Worm (Caenorhabditis elegans) whole organism, L4 larva: Measurements from ENCODE around the gene T19C3.4.

ENCODE experiments used
- D1046.2 ChIP-seq: fragments of 200-800 bp; sonication (Bioruptor generic); IDR thresholded peaks from 2 replicates; pipeline ENCODE4 v1.3.6; 2022; ENCODE audit warnings: missing genetic modification characterization, missing compliant biosample characterization
- F44E2.7 ChIP-seq: fragments of 200-800 bp; sonication (Bioruptor generic); IDR thresholded peaks from 2 replicates; pipeline ENCODE4 v2.1.2; 2022; ENCODE audit warnings: missing genetic modification characterization, missing compliant biosample characterization
- R02D3.7 ChIP-seq: fragments of 150-350 bp; sonication (generic microtip); optimal IDR thresholded peaks from 3 replicates; lab custom pipeline; 2014; ENCODE audit warnings: missing biosample characterization, missing genetic modification characterization
- Y105C5A.15 ChIP-seq: fragments of 200-800 bp; sonication (Bioruptor generic); IDR thresholded peaks from 2 replicates; pipeline ENCODE4 v1.3.6; 2022; ENCODE audit warnings: missing genetic modification characterization, missing compliant biosample characterization
- Y75B8A.6 ChIP-seq: fragments of 200-800 bp; sonication (Bioruptor generic); IDR thresholded peaks from 2 replicates; pipeline ENCODE4 v1.3.6; 2022; ENCODE audit warnings: missing genetic modification reagents, missing genetic modification characterization, missing compliant biosample characterization
- ZK337.2 ChIP-seq: fragments of 200-800 bp; sonication (Bioruptor generic); IDR thresholded peaks from 2 replicates; pipeline ENCODE4 v1.3.6; 2022; ENCODE audit warnings: missing genetic modification reagents, missing genetic modification characterization, missing compliant biosample characterization
- aly-2 ChIP-seq: sonication (generic microtip); optimal IDR thresholded peaks from 2 replicates; lab custom pipeline; 2018; ENCODE audit warnings: missing biosample characterization, missing genetic modification characterization
- ama-1 ChIP-seq: fragments of 150-350 bp; optimal IDR thresholded peaks from 2 replicates; lab custom pipeline; 2014; ENCODE audit warnings: inconsistent platforms, mixed read lengths
- ceh-32 ChIP-seq: sonication (generic microtip); optimal IDR thresholded peaks from 2 replicates; lab custom pipeline; 2016; ENCODE audit warnings: mild to moderate bottlenecking, missing genetic modification characterization, missing compliant biosample characterization; ENCODE audit not compliant: poor library complexity
- ces-1 ChIP-seq: fragments of 150-350 bp; sonication (generic microtip); optimal IDR thresholded peaks from 4 replicates; lab custom pipeline; 2014; ENCODE audit warnings: missing biosample characterization, missing genetic modification reagents, missing genetic modification characterization
- ctbp-1 ChIP-seq: fragments of 200-800 bp; sonication (Bioruptor generic); IDR thresholded peaks from 2 replicates; pipeline ENCODE4 v1.3.6; 2022; ENCODE audit warnings: missing genetic modification reagents, missing genetic modification characterization, missing compliant biosample characterization
- daf-19 ChIP-seq: fragments of 200-800 bp; sonication (Bioruptor generic); conservative IDR thresholded peaks from 2 replicates; pipeline ENCODE4 v1.3.6; 2022; ENCODE audit warnings: missing genetic modification characterization, missing compliant biosample characterization
- dmd-6 ChIP-seq: fragments of 200-800 bp; sonication (Bioruptor generic); IDR thresholded peaks from 2 replicates; pipeline ENCODE4 v1.3.6; 2022; ENCODE audit warnings: missing genetic modification reagents, missing genetic modification characterization, missing compliant biosample characterization
- duxl-1 ChIP-seq: sonication (generic microtip); optimal IDR thresholded peaks from 2 replicates; lab custom pipeline; 2016; ENCODE audit warnings: mild to moderate bottlenecking, missing genetic modification characterization, moderate library complexity, missing compliant biosample characterization; ENCODE audit not compliant: poor library complexity
- dve-1 ChIP-seq: sonication (generic microtip); optimal IDR thresholded peaks from 2 replicates; lab custom pipeline; 2017; ENCODE audit warnings: antibody characterized with exemption, mild to moderate bottlenecking, missing genetic modification characterization, missing compliant biosample characterization; ENCODE audit not compliant: insufficient read depth
- egl-27 ChIP-seq: sonication (generic microtip); optimal IDR thresholded peaks from 3 replicates; lab custom pipeline; 2017; ENCODE audit warnings: missing biosample characterization, missing genetic modification reagents, missing genetic modification characterization
- fkh-10 ChIP-seq: fragments of 150-350 bp; optimal IDR thresholded peaks from 2 replicates; lab custom pipeline; 2014; ENCODE audit warnings: missing biosample characterization, missing genetic modification reagents, missing genetic modification characterization
- fos-1 ChIP-seq: fragments of 150-350 bp; optimal IDR thresholded peaks from 2 replicates; lab custom pipeline; 2014; ENCODE audit warnings: missing biosample characterization, missing genetic modification characterization
- gei-8 ChIP-seq: fragments of 200-800 bp; sonication (Bioruptor generic); optimal IDR thresholded peaks from 2 replicates; lab custom pipeline; 2018; ENCODE audit warnings: mild to moderate bottlenecking, missing genetic modification characterization, missing compliant biosample characterization
- hlh-30 ChIP-seq: sonication (generic microtip); optimal IDR thresholded peaks from 2 replicates; lab custom pipeline; 2017; ENCODE audit warnings: antibody characterized with exemption, mild to moderate bottlenecking, missing genetic modification characterization, missing compliant biosample characterization; ENCODE audit not compliant: insufficient read depth
- hmg-1.1 ChIP-seq: fragments of 200-800 bp; sonication (Bioruptor generic); IDR thresholded peaks from 2 replicates; pipeline ENCODE4 v1.3.6; 2022; ENCODE audit warnings: missing genetic modification reagents, missing genetic modification characterization, missing compliant biosample characterization
- jun-1 ChIP-seq: fragments of 150-350 bp; optimal IDR thresholded peaks from 2 replicates; lab custom pipeline; 2014; ENCODE audit warnings: missing biosample characterization, missing genetic modification reagents, missing genetic modification characterization
- lin-38 ChIP-seq: fragments of 200-800 bp; sonication (Bioruptor generic); IDR thresholded peaks from 2 replicates; pipeline ENCODE4 v1.3.6; 2022; ENCODE audit warnings: missing genetic modification reagents, missing genetic modification characterization, missing compliant biosample characterization
- mdt-29 ChIP-seq: fragments of 200-800 bp; sonication (Bioruptor generic); IDR thresholded peaks from 2 replicates; pipeline ENCODE4 v1.3.6; 2022; ENCODE audit warnings: missing genetic modification reagents, missing genetic modification characterization, missing compliant biosample characterization
- mep-1 ChIP-seq: fragments of 150-350 bp; sonication (generic microtip); optimal IDR thresholded peaks from 3 replicates; lab custom pipeline; 2014; ENCODE audit warnings: missing biosample characterization, missing genetic modification characterization
- mxl-3 ChIP-seq: fragments of 200-800 bp; sonication (Bioruptor generic); optimal IDR thresholded peaks from 2 replicates; lab custom pipeline; 2018; ENCODE audit warnings: mild to moderate bottlenecking, missing genetic modification characterization, missing compliant biosample characterization
- nhr-10 ChIP-seq: fragments of 150-350 bp; optimal IDR thresholded peaks from 2 replicates; lab custom pipeline; 2014; ENCODE audit warnings: missing biosample characterization, missing genetic modification characterization
- nhr-102 ChIP-seq: sonication (generic microtip); optimal IDR thresholded peaks from 2 replicates; lab custom pipeline; 2016; ENCODE audit warnings: mild to moderate bottlenecking, missing genetic modification characterization, moderate library complexity, missing compliant biosample characterization
- nhr-237 ChIP-seq: sonication (generic microtip); optimal IDR thresholded peaks from 2 replicates; lab custom pipeline; 2017; ENCODE audit warnings: missing biosample characterization, missing genetic modification characterization
- nhr-28 ChIP-seq: fragments of 150-350 bp; optimal IDR thresholded peaks from 2 replicates; lab custom pipeline; 2014; ENCODE audit warnings: missing biosample characterization, missing genetic modification characterization
- nhr-42 ChIP-seq: fragments of 200-800 bp; sonication (Bioruptor generic); IDR thresholded peaks from 2 replicates; pipeline ENCODE4 v1.3.6; 2022; ENCODE audit warnings: missing genetic modification characterization, missing compliant biosample characterization
- nhr-48 ChIP-seq: sonication (generic microtip); optimal IDR thresholded peaks from 2 replicates; lab custom pipeline; 2016; ENCODE audit warnings: mild to moderate bottlenecking, missing genetic modification characterization, missing compliant biosample characterization
- nhr-77 ChIP-seq: fragments of 150-350 bp; optimal IDR thresholded peaks from 2 replicates; lab custom pipeline; 2014; ENCODE audit warnings: missing biosample characterization, missing genetic modification characterization
- pha-4 ChIP-seq, 2 experiments: fragments of 150-350 bp in 1 of 2; fragments of 200-800 bp in 1 of 2; sonication (Bioruptor generic) in 1 of 2; IDR thresholded peaks in 1 of 2; optimal IDR thresholded peaks in 1 of 2; 2 replicates each; pipeline versions ENCODE4 v1.3.6 to Lab custom; 2014 to 2022; ENCODE audit warnings: missing genetic modification characterization in 2 of 2, missing genetic modification reagents in 2 of 2, missing biosample characterization in 1 of 2, missing compliant biosample characterization in 1 of 2
- pqm-1 ChIP-seq: sonication (generic microtip); optimal IDR thresholded peaks from 2 replicates; lab custom pipeline; 2017; ENCODE audit warnings: missing biosample characterization, missing genetic modification characterization
- saeg-2 ChIP-seq: fragments of 200-800 bp; sonication (Bioruptor generic); IDR thresholded peaks from 2 replicates; pipeline ENCODE4 v1.3.6; 2022; ENCODE audit warnings: missing genetic modification reagents, missing genetic modification characterization, missing compliant biosample characterization
- snpc-4 ChIP-seq: fragments of 150-350 bp; optimal IDR thresholded peaks from 2 replicates; lab custom pipeline; 2014; ENCODE audit warnings: missing biosample characterization, missing genetic modification characterization
- tag-97 ChIP-seq: fragments of 200-800 bp; sonication (Bioruptor generic); IDR thresholded peaks from 2 replicates; pipeline ENCODE4 v1.3.6; 2022; ENCODE audit warnings: missing genetic modification characterization, missing compliant biosample characterization
- tra-1 ChIP-seq: fragments of 200-800 bp; sonication (Bioruptor generic); IDR thresholded peaks from 2 replicates; pipeline ENCODE4 v1.3.6; 2022; ENCODE audit warnings: missing genetic modification reagents, missing genetic modification characterization, missing compliant biosample characterization
- unc-39 ChIP-seq: sonication (generic microtip); optimal IDR thresholded peaks from 2 replicates; lab custom pipeline; 2017; ENCODE audit warnings: missing biosample characterization, missing genetic modification characterization
- unc-62 ChIP-seq, 3 experiments: fragments of 150-350 bp in 1 of 3; sonication (generic microtip); optimal IDR thresholded peaks in 2 of 3; peaks in 1 of 3; 1 replicate in 1 of 3; 2 replicates in 2 of 3; lab custom pipeline; 2014 to 2017; ENCODE audit warnings: missing biosample characterization in 3 of 3, missing genetic modification characterization in 3 of 3, missing genetic modification reagents in 3 of 3, missing genotype in 1 of 3
- zip-2 ChIP-seq: fragments of 150-350 bp; optimal IDR thresholded peaks from 2 replicates; lab custom pipeline; 2014; ENCODE audit warnings: missing biosample characterization, missing genetic modification characterization
- ztf-11 ChIP-seq: fragments of 150-350 bp; optimal IDR thresholded peaks from 2 replicates; lab custom pipeline; 2014; ENCODE audit warnings: missing biosample characterization, missing genetic modification characterization
- ztf-7 ChIP-seq: fragments of 150-350 bp; optimal IDR thresholded peaks from 2 replicates; lab custom pipeline; 2014; ENCODE audit warnings: missing biosample characterization, missing genetic modification characterization

Gene T19C3.4

DNA sequence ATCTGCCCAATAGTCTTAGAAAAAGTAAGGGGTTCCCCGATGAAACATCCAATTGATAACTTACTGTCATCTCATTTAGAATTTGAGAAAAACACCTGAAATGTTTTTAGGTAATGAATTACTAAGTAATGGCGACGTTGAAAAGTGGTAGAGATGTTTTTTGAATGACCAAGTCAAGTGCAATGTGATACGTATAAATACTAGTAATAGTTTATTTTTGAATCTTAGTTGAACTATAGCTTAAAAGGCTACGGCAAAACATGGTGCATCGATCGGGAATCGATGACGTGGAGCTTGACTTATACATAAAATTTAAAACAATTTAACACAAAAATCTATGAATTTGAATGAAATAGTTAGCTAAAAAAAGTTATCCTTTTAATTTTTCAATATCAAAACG, 10.5 kb downstream of the T19C3.4 start, which contains the start of gene best-17:
TSS of gene best-17 (minus strand) at position 101 of the 400 bp plus-strand sequence.
- TF ChIP-seq fos-1 (no peak), ceh-32 (tag; lab: Kevin White, UChicago) (no peak)
- TF ChIP-seq, all 104 proteins: peak for 0

DNA sequence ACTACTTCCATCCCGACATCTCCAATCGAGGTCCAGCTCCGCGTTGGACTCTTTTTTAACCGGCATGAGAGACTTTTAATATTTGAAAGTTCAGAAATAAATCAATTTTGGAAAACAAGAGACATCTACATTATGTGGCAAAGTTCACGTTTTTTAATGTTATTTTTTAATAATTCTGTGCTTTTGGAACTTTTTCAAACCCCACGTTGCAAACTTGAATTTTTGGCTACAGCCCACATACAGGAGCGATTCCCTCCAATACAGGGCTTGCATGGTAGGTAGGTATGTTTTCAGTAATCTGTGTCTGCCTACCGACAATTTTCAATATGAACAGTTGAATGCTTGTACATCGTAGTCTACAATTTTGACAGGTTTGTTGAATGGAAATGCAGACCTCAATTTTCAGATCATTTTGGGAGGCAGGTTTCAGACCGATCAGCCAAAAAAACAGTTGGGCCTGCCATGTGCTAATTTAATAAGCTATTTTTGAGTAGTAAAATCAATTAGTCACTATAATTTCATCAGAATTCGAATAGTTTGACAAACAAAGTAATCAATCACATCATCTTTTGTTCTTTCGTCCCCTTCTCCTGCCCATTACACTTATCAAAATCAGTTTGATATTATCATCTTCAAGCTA, 14.5 kb downstream of the T19C3.4 start, which contains the start of the genes Y55B1AR.4 and ttr-7:
TSS of gene Y55B1AR.4 (minus strand) at position 101 of the 640 bp plus-strand sequence.
TSS of gene ttr-7 (plus strand) at position 590 of the 640 bp plus-strand sequence.
- no peak for TF ChIP-seq tra-1
- TF ChIP-seq lin-38 (GFP tag; lab: Robert Waterston, UW): no peak
- no peak for TF ChIP-seq nhr-237 (tag; lab: Kevin White, UChicago)
- no peak for TF ChIP-seq nhr-48 (tag; lab: Kevin White, UChicago)
- no peak for TF ChIP-seq fos-1
- no peak for TF ChIP-seq hmg-1.1 (GFP tag; lab: Robert Waterston, UW)
- TF ChIP-seq pqm-1 (tag; lab: Kevin White, UChicago): no peak
- no peak for TF ChIP-seq mdt-29 (GFP tag; lab: Robert Waterston, UW)
- no peak for TF ChIP-seq egl-27 (tag; lab: Kevin White, UChicago)
- no peak for TF ChIP-seq R02D3.7 (tag; lab: Kevin White, UChicago)
- TF ChIP-seq fkh-10 (GFP tag; lab: Kevin White, UChicago): no peak
- no peak for TF ChIP-seq ZK337.2 (GFP tag; lab: Robert Waterston, UW)

DNA sequence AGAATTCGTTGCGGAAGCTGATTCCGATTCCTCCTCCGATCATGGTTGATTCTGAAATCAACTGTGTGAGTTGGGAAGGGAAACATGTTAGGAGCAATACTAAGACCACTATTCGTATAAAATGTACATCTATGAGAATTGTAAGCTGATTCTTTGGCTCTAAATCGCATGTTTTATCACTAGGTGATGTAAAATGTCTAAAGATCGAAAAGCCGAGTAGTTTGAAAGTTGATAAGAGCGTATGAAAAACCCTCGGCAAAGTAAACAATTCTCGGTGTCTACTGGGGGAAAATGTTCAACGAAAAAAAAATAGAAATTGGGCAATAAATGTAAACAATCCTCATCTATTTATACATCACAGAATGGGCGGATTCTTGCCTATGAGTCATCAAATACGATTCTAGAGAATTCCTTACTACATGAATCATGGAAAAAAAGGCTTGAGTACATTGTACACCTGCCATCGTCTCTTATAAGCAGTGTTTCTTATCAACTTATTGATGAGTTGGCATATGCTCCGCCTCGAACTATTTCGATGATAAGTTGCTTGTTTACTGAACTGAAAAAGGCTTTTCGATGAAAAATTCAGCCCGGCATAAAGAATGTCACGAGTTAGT, 19.6 kb downstream of the T19C3.4 start, which contains the start of gene lec-6:
TSS of gene lec-6 (minus strand) at position 51 of the 617 bp plus-strand sequence.
- no peak for TF ChIP-seq D1046.2 (GFP tag; lab: Robert Waterston, UW)
- no peak for TF ChIP-seq snpc-4 (tag; lab: Kevin White, UChicago)
- no peak for TF ChIP-seq duxl-1 (tag; lab: Kevin White, UChicago)
- no peak for TF ChIP-seq gei-8 (GFP tag; lab: Kevin White, UChicago)
- no peak for TF ChIP-seq mdt-29 (GFP tag; lab: Robert Waterston, UW)
- TF ChIP-seq dve-1: peak; percentile 96
- TF ChIP-seq ztf-7: no peak
- no peak for TF ChIP-seq daf-19
- TF ChIP-seq aly-2 (tag; lab: Kevin White, UChicago): no peak
- no peak for TF ChIP-seq tag-97 (GFP tag; lab: Robert Waterston, UW)
- peak; percentile 69 for TF ChIP-seq fos-1
- TF ChIP-seq unc-39 (tag; lab: Kevin White, UChicago): no peak
- TF ChIP-seq ztf-11 (tag; lab: Kevin White, UChicago): no peak
- TF ChIP-seq unc-62 (GFP tag; optimal IDR thresholded peaks at IDR 0.05 in 1 of 2; lab: Kevin White, UChicago): peak; percentile 74 to 78
- no peak for TF ChIP-seq unc-62 (tag; optimal IDR thresholded peaks at IDR 0.05; lab: Kevin White, UChicago)
- TF ChIP-seq saeg-2 (GFP tag; lab: Robert Waterston, UW): 0 out of 2 replicates have a peak, but pooled peaks have one; percentile 12
- TF ChIP-seq ama-1 (lab: Kevin White, UChicago): peak; percentile 66
- TF ChIP-seq Y75B8A.6: 0 out of 2 replicates have a peak, but pooled peaks have one; percentile 44
- TF ChIP-seq mep-1: peak; percentile 51
- peak; percentile 59 for TF ChIP-seq pha-4 (GFP tag; IDR thresholded peaks at IDR 0.05; lab: Robert Waterston, UW)
- TF ChIP-seq pha-4 (tag; optimal IDR thresholded peaks at IDR 0.05; lab: Kevin White, UChicago): peak; percentile 79
- no peak for TF ChIP-seq ces-1 (GFP tag; lab: Kevin White, UChicago)
- TF ChIP-seq mxl-3: peak; percentile 22
- TF ChIP-seq nhr-28 (tag; lab: Kevin White, UChicago): peak; percentile 73
- TF ChIP-seq dmd-6 (GFP tag; lab: Robert Waterston, UW): peak; percentile 88
- no peak for TF ChIP-seq ctbp-1 (GFP tag; lab: Robert Waterston, UW)
- peak; percentile 69 for TF ChIP-seq nhr-102
- TF ChIP-seq hlh-30: peak; percentile 60
- TF ChIP-seq nhr-10 (tag; lab: Kevin White, UChicago): peak; percentile 12
- TF ChIP-seq nhr-77 (tag; lab: Kevin White, UChicago): peak; percentile 81
- no peak for TF ChIP-seq F44E2.7 (GFP tag; lab: Robert Waterston, UW)
- 0 out of 2 replicates have a peak, but pooled peaks have one; percentile 6 for TF ChIP-seq Y105C5A.15 (GFP tag; lab: Robert Waterston, UW)
- TF ChIP-seq zip-2 (tag; lab: Kevin White, UChicago): no peak
- peak; percentile 22 for TF ChIP-seq jun-1 (tag; lab: Kevin White, UChicago)
- no peak for TF ChIP-seq nhr-42 (GFP tag; lab: Robert Waterston, UW)
- TF ChIP-seq tra-1: peak; percentile 75
